Worm (Caenorhabditis elegans) whole organism, mixed stage, embryonic: ENCODE data around the gene pqn-82.

ENCODE experiments used
- M03D4.4 ChIP-seq: sonication (generic microtip); optimal IDR thresholded peaks from 2 replicates; lab custom pipeline; 2017; ENCODE audit warnings: mild to moderate bottlenecking, missing genetic modification characterization, missing compliant biosample characterization
- bed-3 ChIP-seq: fragments of 200-800 bp; sonication (Bioruptor generic); optimal IDR thresholded peaks from 3 replicates; lab custom pipeline; 2018; ENCODE audit warnings: mild to moderate bottlenecking, missing genetic modification characterization, moderate library complexity, missing compliant biosample characterization
- blmp-1 ChIP-seq: fragments of 150-350 bp; optimal IDR thresholded peaks from 2 replicates; lab custom pipeline; 2014; ENCODE audit warnings: missing biosample characterization, missing genetic modification characterization
- ceh-39 ChIP-seq: fragments of 150-350 bp; optimal IDR thresholded peaks from 2 replicates; lab custom pipeline; 2014; ENCODE audit warnings: missing biosample characterization, missing genetic modification characterization
- ceh-43 ChIP-seq: fragments of 200-800 bp; sonication (Bioruptor generic); optimal IDR thresholded peaks from 2 replicates; lab custom pipeline; 2018; ENCODE audit warnings: mild to moderate bottlenecking, missing genetic modification characterization, moderate library complexity, missing compliant biosample characterization
- ceh-83 ChIP-seq: fragments of 200-800 bp; sonication (Bioruptor generic); optimal IDR thresholded peaks from 2 replicates; lab custom pipeline; 2018; ENCODE audit warnings: mild to moderate bottlenecking, missing genetic modification characterization, missing compliant biosample characterization
- ces-1 ChIP-seq: fragments of 150-350 bp; optimal IDR thresholded peaks from 2 replicates; lab custom pipeline; 2014; ENCODE audit warnings: missing biosample characterization, missing genetic modification reagents, missing genetic modification characterization
- cnd-1 ChIP-seq: fragments of 200-800 bp; sonication (Bioruptor generic); optimal IDR thresholded peaks from 2 replicates; lab custom pipeline; 2018; ENCODE audit warnings: mild to moderate bottlenecking, missing genetic modification characterization, missing compliant biosample characterization
- drap-1 ChIP-seq: fragments of 200-800 bp; sonication (Bioruptor generic); optimal IDR thresholded peaks from 3 replicates; lab custom pipeline; 2018; ENCODE audit warnings: mild to moderate bottlenecking, missing genetic modification characterization, missing compliant biosample characterization
- elt-1 ChIP-seq: sonication (generic microtip); optimal IDR thresholded peaks from 2 replicates; lab custom pipeline; 2017; ENCODE audit warnings: missing genetic modification characterization, mild to moderate bottlenecking, missing compliant biosample characterization, antibody characterized with exemption, moderate library complexity, borderline replicate concordance; ENCODE audit not compliant: insufficient read depth
- elt-3 ChIP-seq: fragments of 150-350 bp; optimal IDR thresholded peaks from 2 replicates; lab custom pipeline; 2014; ENCODE audit warnings: missing biosample characterization, missing genetic modification characterization
- flh-1 ChIP-seq: fragments of 200-800 bp; sonication (Bioruptor generic); optimal IDR thresholded peaks from 2 replicates; lab custom pipeline; 2018; ENCODE audit warnings: mild to moderate bottlenecking, missing genetic modification characterization, moderate library complexity, missing compliant biosample characterization
- ham-2 ChIP-seq: fragments of 200-800 bp; sonication (Bioruptor generic); optimal IDR thresholded peaks from 2 replicates; lab custom pipeline; 2018; ENCODE audit warnings: mild to moderate bottlenecking, missing genetic modification characterization, missing compliant biosample characterization
- hlh-1 ChIP-seq: fragments of 150-350 bp; optimal IDR thresholded peaks from 2 replicates; lab custom pipeline; 2014; ENCODE audit warnings: missing biosample characterization, missing genetic modification reagents, missing genetic modification characterization
- lin-13 ChIP-seq: fragments of 150-350 bp; optimal IDR thresholded peaks from 2 replicates; lab custom pipeline; 2014; ENCODE audit warnings: missing biosample characterization, missing genetic modification characterization
- lin-32 ChIP-seq: fragments of 200-800 bp; sonication (Bioruptor generic); optimal IDR thresholded peaks from 2 replicates; lab custom pipeline; 2018; ENCODE audit warnings: mild to moderate bottlenecking, missing genetic modification characterization, missing compliant biosample characterization
- lsy-2 ChIP-seq: fragments of 150-350 bp; optimal IDR thresholded peaks from 2 replicates; lab custom pipeline; 2014; ENCODE audit warnings: missing biosample characterization, missing genetic modification characterization
- mab-5 ChIP-seq: fragments of 150-350 bp; optimal IDR thresholded peaks from 2 replicates; lab custom pipeline; 2014; ENCODE audit warnings: missing biosample characterization, missing genetic modification characterization
- mep-1 ChIP-seq: fragments of 150-350 bp; optimal IDR thresholded peaks from 2 replicates; lab custom pipeline; 2017; ENCODE audit warnings: missing biosample characterization, missing genetic modification reagents, missing genetic modification characterization, inconsistent platforms
- mls-2 ChIP-seq: sonication (generic microtip); optimal IDR thresholded peaks from 2 replicates; lab custom pipeline; 2016; ENCODE audit warnings: mild to moderate bottlenecking, missing genetic modification characterization, moderate library complexity, missing compliant biosample characterization
- nhr-12 ChIP-seq: fragments of 150-350 bp; optimal IDR thresholded peaks from 2 replicates; lab custom pipeline; 2014; ENCODE audit warnings: missing biosample characterization, missing genetic modification characterization
- nhr-2 ChIP-seq: fragments of 150-350 bp; optimal IDR thresholded peaks from 2 replicates; lab custom pipeline; 2014; ENCODE audit warnings: missing biosample characterization, missing genetic modification characterization
- nhr-237 ChIP-seq: fragments of 150-350 bp; optimal IDR thresholded peaks from 2 replicates; lab custom pipeline; 2014; ENCODE audit warnings: missing biosample characterization, missing genetic modification characterization
- nhr-28 ChIP-seq: fragments of 150-350 bp; optimal IDR thresholded peaks from 2 replicates; lab custom pipeline; 2014; ENCODE audit warnings: missing biosample characterization, missing genetic modification characterization
- nhr-76 ChIP-seq: sonication (generic microtip); optimal IDR thresholded peaks from 2 replicates; lab custom pipeline; 2017; ENCODE audit warnings: missing biosample characterization, missing genetic modification characterization
- pha-4 ChIP-seq: fragments of 150-350 bp; optimal IDR thresholded peaks from 2 replicates; lab custom pipeline; 2018; ENCODE audit warnings: missing biosample characterization, missing genetic modification reagents, missing genetic modification characterization
- sem-2 ChIP-seq: fragments of 200-800 bp; sonication (Bioruptor generic); optimal IDR thresholded peaks from 2 replicates; lab custom pipeline; 2018; ENCODE audit warnings: mild to moderate bottlenecking, missing genetic modification characterization, missing compliant biosample characterization
- snpc-4 ChIP-seq: fragments of 150-350 bp; optimal IDR thresholded peaks from 2 replicates; lab custom pipeline; 2014; ENCODE audit warnings: missing biosample characterization, missing genetic modification characterization
- sptf-1 ChIP-seq: sonication (generic microtip); optimal IDR thresholded peaks from 2 replicates; lab custom pipeline; 2017; ENCODE audit warnings: mild to moderate bottlenecking, missing genetic modification characterization, moderate library complexity, missing compliant biosample characterization
- tbx-8 ChIP-seq: fragments of 200-800 bp; sonication (Bioruptor generic); optimal IDR thresholded peaks from 2 replicates; lab custom pipeline; 2018; ENCODE audit warnings: mild to moderate bottlenecking, missing genetic modification characterization, moderate library complexity, missing compliant biosample characterization
- unc-120 ChIP-seq: sonication (generic microtip); optimal IDR thresholded peaks from 2 replicates; lab custom pipeline; 2017; ENCODE audit warnings: missing genetic modification characterization, missing compliant biosample characterization; ENCODE audit not compliant: poor library complexity, severe bottlenecking
- unc-39 ChIP-seq: fragments of 150-350 bp; optimal IDR thresholded peaks from 2 replicates; lab custom pipeline; 2014; ENCODE audit warnings: missing biosample characterization, missing genetic modification characterization
- unc-62 ChIP-seq: fragments of 150-350 bp; optimal IDR thresholded peaks from 2 replicates; lab custom pipeline; 2014; ENCODE audit warnings: missing biosample characterization, missing genetic modification reagents, missing genetic modification characterization
- zip-8 ChIP-seq: fragments of 150-350 bp; optimal IDR thresholded peaks from 2 replicates; lab custom pipeline; 2014; ENCODE audit warnings: missing biosample characterization, missing genetic modification characterization
- ztf-11 ChIP-seq: fragments of 150-350 bp; optimal IDR thresholded peaks from 2 replicates; lab custom pipeline; 2014; ENCODE audit warnings: missing biosample characterization, missing genetic modification characterization

The pqn-82 gene

ce11 chrIII:1807297-1807935 lies 41.4 kb upstream of the pqn-82 start:
- peak; percentile 6 for TF ChIP-seq ceh-39 (tag; lab: Kevin White, UChicago)
- TF ChIP-seq, all 35 proteins: peak for 1; not testable (repeated sequence) for 34

DNA sequence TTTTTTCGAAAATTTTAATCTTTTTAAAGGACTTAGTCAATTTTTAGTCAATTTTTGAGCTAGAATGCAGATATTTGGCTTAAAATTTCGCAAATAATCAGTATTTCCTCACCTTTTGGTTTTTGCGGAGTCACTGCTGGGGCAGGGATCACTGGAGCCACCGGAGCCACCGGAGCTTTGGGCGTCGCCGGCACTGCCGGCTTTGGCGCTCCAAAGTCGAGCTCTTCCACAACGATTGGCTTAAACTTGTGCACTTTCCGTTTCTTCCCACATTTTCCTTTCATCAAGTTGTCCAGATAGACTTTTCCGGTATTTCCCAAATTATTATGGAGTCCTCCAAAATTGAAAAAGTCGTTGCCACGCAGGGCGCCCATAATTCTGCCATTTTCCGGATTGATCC lies 34.6 kb upstream of the pqn-82 start:
- no peak for TF ChIP-seq blmp-1
- no peak for TF ChIP-seq ceh-83
- TF ChIP-seq bed-3 (GFP tag; lab: Kevin White, UChicago) = no peak
- no peak for TF ChIP-seq lin-32 (GFP tag; lab: Kevin White, UChicago)
- TF ChIP-seq ceh-43 = no peak
- TF ChIP-seq lin-13 (tag; lab: Kevin White, UChicago) = no peak
- TF ChIP-seq sptf-1 (tag; lab: Kevin White, UChicago) = no peak
- no peak for TF ChIP-seq nhr-28
- TF ChIP-seq sem-2 (GFP tag; lab: Kevin White, UChicago) = no peak

DNA sequence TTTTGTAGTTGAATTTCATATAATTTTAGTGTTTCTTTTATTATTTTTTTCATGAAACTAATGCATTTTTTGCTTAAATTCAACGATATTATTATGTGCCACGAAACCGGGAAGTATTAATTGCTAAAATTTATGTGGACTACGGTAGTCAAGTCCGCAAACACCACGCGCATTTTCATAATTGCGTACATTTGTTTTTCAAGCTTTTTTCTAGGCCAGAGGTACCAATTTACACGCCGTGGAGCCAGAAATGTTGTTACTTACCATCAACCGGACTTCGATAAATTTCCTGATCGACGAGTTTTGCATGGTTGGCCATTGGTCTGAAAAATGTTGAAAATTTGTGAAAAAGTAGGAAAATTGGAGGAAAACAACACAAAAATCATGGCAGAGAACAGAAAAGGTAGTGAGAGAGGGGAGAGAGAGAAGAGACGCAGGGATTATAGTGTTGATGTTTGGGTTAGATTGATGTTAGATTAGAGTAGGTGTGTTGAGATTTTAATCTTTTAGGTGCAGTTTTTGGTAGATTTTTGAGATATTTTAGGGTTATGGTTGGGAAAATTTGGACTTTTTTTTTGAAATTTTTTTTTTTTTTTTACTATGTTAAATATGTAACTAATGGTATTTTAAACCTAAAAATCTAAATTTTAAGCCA lies 30.7 kb upstream of the pqn-82 start, which contains the start of gene clp-4:
Gene clp-4 (minus strand): TSS at position 323 of the 655 bp plus-strand sequence.
- TF ChIP-seq ceh-43 (no peak), blmp-1 (no peak), nhr-76 (no peak), pha-4 (tag; lab: Kevin White, UChicago) (no peak), lsy-2 (tag; lab: Kevin White, UChicago) (peak; percentile 19), unc-120 (no peak), nhr-28 (no peak), sptf-1 (tag; lab: Kevin White, UChicago) (no peak), ceh-39 (tag; lab: Kevin White, UChicago) (no peak), elt-1 (peak; percentile 85), zip-8 (tag; lab: Kevin White, UChicago) (no peak), sem-2 (GFP tag; lab: Kevin White, UChicago) (no peak)
- TF ChIP-seq, all 35 proteins: peak for 2

- TF ChIP-seq ces-1 (GFP tag; lab: Kevin White, UChicago) = peak; percentile 3
- TF ChIP-seq sptf-1 (tag; lab: Kevin White, UChicago) = peak; percentile 19
- TF ChIP-seq unc-120 = peak; percentile 8
- no peak for TF ChIP-seq pha-4 (tag; lab: Kevin White, UChicago)
- no peak for TF ChIP-seq nhr-76
- TF ChIP-seq, all 35 proteins: peak for 3
Measured at ce11 chrIII:1819049-1819597, 29.7 kb upstream of the pqn-82 start.

- TF ChIP-seq lsy-2 (tag; lab: Kevin White, UChicago) (no peak), elt-3 (no peak), sem-2 (GFP tag; lab: Kevin White, UChicago) (peak; percentile 57), blmp-1 (no peak), unc-120 (peak; percentile 36), drap-1 (GFP tag; lab: Kevin White, UChicago) (peak; percentile 36), unc-39 (no peak), nhr-28 (no peak), snpc-4 (tag; lab: Kevin White, UChicago) (no peak), sptf-1 (tag; lab: Kevin White, UChicago) (peak; percentile 86), cnd-1 (tag; lab: Kevin White, UChicago) (peak; percentile 45), nhr-237 (tag; lab: Kevin White, UChicago) (no peak), elt-1 (no peak), tbx-8 (GFP tag; lab: Kevin White, UChicago) (peak; percentile 27), lin-32 (GFP tag; lab: Kevin White, UChicago) (peak; percentile 22), lin-13 (tag; lab: Kevin White, UChicago) (no peak), mls-2 (peak; percentile 66), flh-1 (GFP tag; lab: Kevin White, UChicago) (peak; percentile 56), nhr-76 (no peak), nhr-12 (tag; lab: Kevin White, UChicago) (peak; percentile 58), hlh-1 (peak; percentile 44), mep-1 (peak; percentile 23), pha-4 (tag; lab: Kevin White, UChicago) (no peak), zip-8 (tag; lab: Kevin White, UChicago) (no peak), M03D4.4 (tag; lab: Kevin White, UChicago) (peak; percentile 77), ceh-43 (peak; percentile 60), bed-3 (GFP tag; lab: Kevin White, UChicago) (peak; percentile 48), ceh-39 (tag; lab: Kevin White, UChicago) (no peak), ces-1 (GFP tag; lab: Kevin White, UChicago) (peak; percentile 15), mab-5 (no peak), unc-62 (no peak), ztf-11 (tag; lab: Kevin White, UChicago) (peak; percentile 26), ceh-83 (peak; percentile 81), nhr-2 (peak; percentile 2), ham-2 (GFP tag; lab: Kevin White, UChicago) (no peak)
- TF ChIP-seq, all 35 proteins: peak for 19
Measured at ce11 chrIII:1824264-1824922, 24.5 kb upstream of the pqn-82 start, which contains the start of the genes pvf-1 and Y39A3CL.7. Gene pvf-1 (minus strand): TSS chrIII:1824314. Gene Y39A3CL.7 (plus strand): TSS chrIII:1824919.
